Fruit fly (Drosophila melanogaster) whole organism, embryonic: Measurements from ENCODE around the gene POLDIP2.
A peak's percentile ranks its signal among the peaks of the same experiment; 100 is the strongest.

ENCODE experiments used
- BtbVII ChIP-seq: fragments of 200-800 bp; sonication (Bioruptor generic); optimal IDR thresholded peaks from 3 replicates; lab custom pipeline; 2017; ENCODE audit warnings: missing biosample characterization, mild to moderate bottlenecking, missing genetic modification characterization
- C15 ChIP-seq: fragments of 200-800 bp; sonication (Bioruptor generic); IDR thresholded peaks from 3 replicates; pipeline ENCODE4 v1.3.6; 2022; ENCODE audit warnings: missing biosample characterization, missing genetic modification characterization
- CG10565 ChIP-seq: fragments of 200-800 bp; sonication (Bioruptor generic); optimal IDR thresholded peaks from 3 replicates; lab custom pipeline; 2016; ENCODE audit warnings: missing biosample characterization, mild to moderate bottlenecking, missing genetic modification characterization
- CG11247 ChIP-seq: fragments of 200-800 bp; sonication (Bioruptor generic); IDR thresholded peaks from 2 replicates; pipeline ENCODE4 v1.3.6; 2022; ENCODE audit warnings: missing biosample characterization, missing genetic modification characterization
- CG11504 ChIP-seq: fragments of 200-800 bp; sonication (Bioruptor generic); optimal IDR thresholded peaks from 3 replicates; lab custom pipeline; 2019; ENCODE audit warnings: missing biosample characterization, mild to moderate bottlenecking, missing genetic modification characterization, moderate library complexity
- CG12236 ChIP-seq: fragments of 200-800 bp; sonication (Bioruptor generic); optimal IDR thresholded peaks from 2 replicates; lab custom pipeline; 2016; ENCODE audit warnings: missing biosample characterization, missing genetic modification characterization
- CG12769 ChIP-seq: fragments of 200-800 bp; sonication (Bioruptor generic); optimal IDR thresholded peaks from 2 replicates; lab custom pipeline; 2019; ENCODE audit warnings: missing biosample characterization, mild to moderate bottlenecking, missing genetic modification characterization, moderate library complexity
- CG13123 ChIP-seq: fragments of 200-800 bp; sonication (Bioruptor generic); optimal IDR thresholded peaks from 2 replicates; lab custom pipeline; 2016; ENCODE audit warnings: missing biosample characterization, missing genetic modification characterization
- CG15514 ChIP-seq: fragments of 200-800 bp; sonication (Bioruptor generic); optimal IDR thresholded peaks from 3 replicates; lab custom pipeline; 2017; ENCODE audit warnings: missing biosample characterization, missing genetic modification characterization, mild to moderate bottlenecking, moderate library complexity, missing genetic modification reagents
- CG15601 ChIP-seq: fragments of 200-800 bp; sonication (Bioruptor generic); optimal IDR thresholded peaks from 3 replicates; lab custom pipeline; 2019; ENCODE audit warnings: missing biosample characterization, mild to moderate bottlenecking, missing genetic modification characterization, moderate library complexity
- CG16813 ChIP-seq: fragments of 200-800 bp; sonication (Bioruptor generic); IDR thresholded peaks from 3 replicates; pipeline ENCODE4 v1.3.6; 2022; ENCODE audit warnings: missing biosample characterization, missing genetic modification characterization; ENCODE audit not compliant: partially characterized antibody
- CG17359 ChIP-seq: fragments of 200-800 bp; sonication (Bioruptor generic); optimal IDR thresholded peaks from 3 replicates; lab custom pipeline; 2018; ENCODE audit warnings: missing biosample characterization, mild to moderate bottlenecking, missing genetic modification characterization, moderate library complexity
- CG2120 ChIP-seq: fragments of 200-800 bp; sonication (Bioruptor generic); optimal IDR thresholded peaks from 3 replicates; lab custom pipeline; 2016; ENCODE audit warnings: missing biosample characterization, missing genetic modification characterization
- CG2129 ChIP-seq: fragments of 200-800 bp; sonication (Bioruptor generic); IDR thresholded peaks from 2 replicates; pipeline ENCODE4 v1.3.6; 2022; ENCODE audit warnings: missing biosample characterization, missing genetic modification characterization; ENCODE audit not compliant: partially characterized antibody
- CG4360 ChIP-seq: fragments of 200-800 bp; sonication (Bioruptor generic); IDR thresholded peaks from 2 replicates; pipeline ENCODE4 v1.3.6; 2022; ENCODE audit warnings: missing biosample characterization, missing genetic modification characterization
- CG4404 ChIP-seq: fragments of 200-800 bp; sonication (Bioruptor generic); IDR thresholded peaks from 2 replicates; pipeline ENCODE4 v1.3.6; 2022; ENCODE audit warnings: missing biosample characterization, missing genetic modification characterization
- CG6813 ChIP-seq: fragments of 200-800 bp; sonication (Bioruptor generic); optimal IDR thresholded peaks from 2 replicates; lab custom pipeline; 2017; ENCODE audit warnings: missing biosample characterization, missing genetic modification characterization, mild to moderate bottlenecking, moderate library complexity, missing genetic modification reagents
- CG7839 ChIP-seq: fragments of 200-800 bp; sonication (Bioruptor generic); optimal IDR thresholded peaks from 3 replicates; lab custom pipeline; 2018; ENCODE audit warnings: missing biosample characterization, mild to moderate bottlenecking, missing genetic modification characterization, moderate library complexity
- CG8281 ChIP-seq: fragments of 200-800 bp; sonication (Bioruptor generic); optimal IDR thresholded peaks from 2 replicates; lab custom pipeline; 2018; ENCODE audit warnings: missing biosample characterization, mild to moderate bottlenecking, missing genetic modification characterization, moderate library complexity
- CG9932 ChIP-seq: fragments of 200-800 bp; sonication (Bioruptor generic); IDR thresholded peaks from 2 replicates; pipeline ENCODE4 v1.3.6; 2022; ENCODE audit warnings: missing biosample characterization, missing genetic modification characterization
- CoRest ChIP-seq: fragments of 200-800 bp; sonication (Bioruptor generic); optimal IDR thresholded peaks from 3 replicates; lab custom pipeline; 2018; ENCODE audit warnings: missing biosample characterization, mild to moderate bottlenecking, missing genetic modification characterization, moderate library complexity
- Dbx ChIP-seq: fragments of 200-800 bp; sonication (Bioruptor generic); IDR thresholded peaks from 3 replicates; pipeline ENCODE4 v1.3.6; 2022; ENCODE audit warnings: missing biosample characterization, missing genetic modification characterization
- Dll ChIP-seq: fragments of 200-800 bp; sonication (Bioruptor generic); IDR thresholded peaks from 4 replicates; pipeline ENCODE4 v1.3.6; 2022; ENCODE audit warnings: missing biosample characterization, missing genetic modification characterization; ENCODE audit not compliant: partially characterized antibody
- Dp ChIP-seq: fragments of 200-800 bp; sonication (Bioruptor generic); optimal IDR thresholded peaks from 2 replicates; lab custom pipeline; 2018; ENCODE audit warnings: missing biosample characterization, mild to moderate bottlenecking, missing genetic modification characterization, moderate library complexity
- Ets65A ChIP-seq: fragments of 200-800 bp; sonication (Bioruptor generic); peaks from one replicate; lab custom pipeline; 2016; ENCODE audit warnings: missing biosample characterization, missing genetic modification characterization
- Fer1 ChIP-seq: fragments of 200-800 bp; sonication (Bioruptor generic); optimal IDR thresholded peaks from 2 replicates; lab custom pipeline; 2017; ENCODE audit warnings: missing biosample characterization, mild to moderate bottlenecking, missing genetic modification characterization
- Gug ChIP-seq: fragments of 200-800 bp; sonication (Bioruptor generic); IDR thresholded peaks from 4 replicates; pipeline ENCODE4 v1.3.6; 2022; ENCODE audit warnings: missing biosample characterization, missing genetic modification characterization
- HmgD ChIP-seq: fragments of 200-800 bp; sonication (Bioruptor generic); optimal IDR thresholded peaks from 3 replicates; lab custom pipeline; 2016; ENCODE audit warnings: missing biosample characterization, missing genetic modification characterization
- Med ChIP-seq: fragments of 200-800 bp; sonication (Bioruptor generic); peaks from one replicate; lab custom pipeline; 2016; ENCODE audit warnings: missing biosample characterization, missing genetic modification characterization, mild to moderate bottlenecking, inconsistent platforms, moderate library complexity
- Mes4 ChIP-seq: fragments of 200-800 bp; sonication (Bioruptor generic); optimal IDR thresholded peaks from 2 replicates; lab custom pipeline; 2016; ENCODE audit warnings: missing biosample characterization, missing genetic modification characterization
- Opbp ChIP-seq: fragments of 200-800 bp; sonication (Bioruptor generic); IDR thresholded peaks from 3 replicates; pipeline ENCODE4 v1.3.6; 2022; ENCODE audit warnings: missing biosample characterization, missing genetic modification characterization; ENCODE audit not compliant: partially characterized antibody
- Pdp1 ChIP-seq, 2 experiments: fragments of 200-800 bp; sonication (Bioruptor generic); optimal IDR thresholded peaks; 3 replicates each; lab custom pipeline; 2016; ENCODE audit warnings: missing biosample characterization in 2 of 2, missing genetic modification characterization in 2 of 2, mild to moderate bottlenecking in 1 of 2, moderate library complexity in 1 of 2
- Rx ChIP-seq: fragments of 200-800 bp; sonication (Bioruptor generic); IDR thresholded peaks from 2 replicates; pipeline ENCODE4 v1.3.6; 2022; ENCODE audit warnings: missing biosample characterization, missing genetic modification characterization
- Vsx1 ChIP-seq: fragments of 200-800 bp; sonication (Bioruptor generic); optimal IDR thresholded peaks from 2 replicates; lab custom pipeline; 2017; ENCODE audit warnings: missing biosample characterization, mild to moderate bottlenecking, missing genetic modification characterization, missing genetic modification reagents
- ato ChIP-seq: fragments of 200-800 bp; sonication (Bioruptor generic); IDR thresholded peaks from 2 replicates; pipeline ENCODE4 v1.3.6; 2022; ENCODE audit warnings: missing biosample characterization, missing genetic modification characterization; ENCODE audit not compliant: partially characterized antibody
- chn ChIP-seq: fragments of 200-800 bp; sonication (Bioruptor generic); optimal IDR thresholded peaks from 2 replicates; lab custom pipeline; 2016; ENCODE audit warnings: missing biosample characterization, missing genetic modification characterization
- dan ChIP-seq: fragments of 200-800 bp; sonication (Bioruptor generic); IDR thresholded peaks from 2 replicates; pipeline ENCODE4 v1.3.6; 2022; ENCODE audit warnings: missing biosample characterization, missing genetic modification characterization
- dmrt11E ChIP-seq: fragments of 200-800 bp; sonication (Bioruptor generic); optimal IDR thresholded peaks from 3 replicates; lab custom pipeline; 2018; ENCODE audit warnings: missing biosample characterization, mild to moderate bottlenecking, missing genetic modification characterization, moderate library complexity
- dysf ChIP-seq: fragments of 200-800 bp; sonication (Bioruptor generic); IDR thresholded peaks from 3 replicates; pipeline ENCODE4 v1.3.6; 2022; ENCODE audit warnings: missing biosample characterization, missing genetic modification characterization
- gfzf ChIP-seq: fragments of 200-800 bp; sonication (Bioruptor generic); optimal IDR thresholded peaks from 2 replicates; lab custom pipeline; 2016; ENCODE audit warnings: missing biosample characterization, mild to moderate bottlenecking, missing genetic modification characterization, moderate library complexity
- gt ChIP-seq: fragments of 200-800 bp; sonication (Bioruptor generic); IDR thresholded peaks from 2 replicates; pipeline ENCODE4 v1.3.6; 2022; ENCODE audit warnings: missing biosample characterization, missing genetic modification characterization
- insv ChIP-seq, 2 experiments: fragments of 200-800 bp; sonication (Bioruptor generic); optimal IDR thresholded peaks; 3 replicates each; lab custom pipeline; 2016 to 2018; ENCODE audit warnings: missing biosample characterization in 2 of 2, missing genetic modification characterization in 2 of 2
- lab ChIP-seq: fragments of 200-800 bp; sonication (Bioruptor generic); optimal IDR thresholded peaks from 3 replicates; lab custom pipeline; 2017; ENCODE audit warnings: missing biosample characterization, missing genetic modification characterization, mild to moderate bottlenecking, moderate library complexity, missing genetic modification reagents
- mam ChIP-seq: fragments of 200-800 bp; sonication (Bioruptor generic); optimal IDR thresholded peaks from 3 replicates; lab custom pipeline; 2016; ENCODE audit warnings: missing biosample characterization, missing genetic modification characterization
- prd ChIP-seq, 3 experiments: fragments of >200 bp in 2 of 3; fragments of 200-800 bp in 1 of 3; sonication (Bioruptor generic) in 1 of 3; optimal IDR thresholded peaks in 2 of 3; IDR thresholded peaks in 1 of 3; 2 replicates in 2 of 3; 3 replicates in 1 of 3; pipeline versions ENCODE4 v1.3.6 to Lab custom; 2017 to 2022; ENCODE audit warnings: missing biosample characterization in 1 of 3, missing genetic modification characterization in 1 of 3
- row ChIP-seq: fragments of 200-800 bp; sonication (Bioruptor generic); IDR thresholded peaks from 3 replicates; pipeline ENCODE4 v1.3.6; 2022; ENCODE audit warnings: missing biosample characterization, missing genetic modification characterization
- salm ChIP-seq: fragments of 200-800 bp; sonication (Bioruptor generic); optimal IDR thresholded peaks from 2 replicates; lab custom pipeline; 2018; ENCODE audit warnings: missing biosample characterization, mild to moderate bottlenecking, missing genetic modification characterization
- slbo ChIP-seq: fragments of 200-800 bp; sonication (Bioruptor generic); IDR thresholded peaks from 2 replicates; pipeline ENCODE4 v1.3.6; 2022; ENCODE audit warnings: missing biosample characterization, missing genetic modification characterization
- trem ChIP-seq: fragments of 200-800 bp; optimal IDR thresholded peaks from 3 replicates; lab custom pipeline; 2019; ENCODE audit warnings: missing biosample characterization, mild to moderate bottlenecking, missing genetic modification characterization, moderate library complexity

Gene POLDIP2

DNA sequence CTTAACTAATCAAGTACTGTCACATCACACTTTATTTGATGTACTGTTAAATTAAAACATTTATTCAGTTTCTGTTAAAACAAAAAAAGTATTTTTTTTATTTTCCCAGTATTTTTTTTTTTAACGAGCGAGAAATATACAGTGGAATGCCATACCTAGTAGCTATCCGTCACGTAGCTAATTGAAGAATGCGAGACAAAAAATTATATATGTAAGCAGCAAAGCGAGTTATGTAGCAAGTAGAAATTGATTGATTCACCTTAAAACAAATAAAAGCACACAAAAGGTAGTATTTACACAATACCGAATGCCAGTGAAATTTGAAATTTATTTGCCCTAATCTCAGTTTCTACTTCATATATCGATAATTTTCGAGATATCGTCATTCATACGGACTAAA lies 28.8 kb upstream of the POLDIP2 start (continued):
- TF ChIP-seq Dll (0 out of 4 replicates have a peak, but pooled peaks have one; percentile 30), dmrt11E (tag; lab: Kevin White, UChicago) (peak; percentile 21), CG15601 (no peak), CG16813 (peak; percentile 43), CG17359 (peak; percentile 58), HmgD (GFP tag; lab: Kevin White, UChicago) (peak; percentile 63), Ets65A (GFP tag; lab: Kevin White, UChicago) (peak; percentile 62), Dp (GFP tag; lab: Kevin White, UChicago) (peak; percentile 30), salm (tag; lab: Kevin White, UChicago) (no peak), CG7839 (tag; lab: Kevin White, UChicago) (peak; percentile 30), CG8281 (no peak), CG11504 (tag; lab: Kevin White, UChicago) (peak; percentile 39), CG10565 (GFP tag; lab: Kevin White, UChicago) (no peak), trem (tag; lab: Kevin White, UChicago) (peak; percentile 27)

DNA sequence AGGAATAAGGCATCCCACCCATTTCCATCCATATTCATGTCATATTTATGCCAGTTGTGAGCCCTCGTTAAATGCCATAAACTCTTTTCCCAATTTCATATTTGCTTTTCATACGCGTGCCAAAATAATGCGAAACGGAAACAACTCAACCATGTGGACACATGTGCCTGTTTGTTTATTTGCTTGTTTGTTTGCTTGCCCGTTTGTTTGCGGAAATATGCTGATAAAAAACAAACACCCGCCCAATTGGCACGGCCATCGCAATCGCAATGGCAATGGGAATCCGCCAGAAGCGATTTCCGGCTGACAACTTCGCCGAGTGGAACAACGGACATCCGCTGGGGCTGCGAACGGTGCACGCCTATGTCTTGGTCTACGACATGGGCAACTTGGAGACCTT lies 13.2 kb upstream of the POLDIP2 start:
- TF ChIP-seq BtbVII (peak; percentile 23), chn (GFP tag; lab: Kevin White, UChicago) (no peak), Pdp1 (GFP tag; optimal IDR thresholded peaks at IDR 0.05; lab: Kevin White, UChicago) (no peak), dan (GFP tag; lab: Robert Waterston, UW) (no peak), row (GFP tag; lab: Robert Waterston, UW) (no peak), CG2129 (GFP tag; lab: Robert Waterston, UW) (no peak), Fer1 (GFP tag; lab: Kevin White, UChicago) (peak; percentile 4), CG4360 (GFP tag; lab: Robert Waterston, UW) (no peak), prd (optimal IDR thresholded peaks at IDR 0.05; lab: Kevin White, UChicago) (no peak), prd (GFP tag; IDR thresholded peaks at IDR 0.05; lab: Robert Waterston, UW) (peak; percentile 38; the same call in 1 of the 3 replicates), CG15514 (peak; percentile 5), gfzf (GFP tag; lab: Kevin White, UChicago) (no peak), Gug (no peak), CG9932 (GFP tag; lab: Robert Waterston, UW) (peak; percentile 21; the same call in 1 of the 2 replicates), CG12769 (no peak), gt (no peak), CG10565 (GFP tag; lab: Kevin White, UChicago) (no peak), lab (GFP tag; lab: Kevin White, UChicago) (peak; percentile 51), insv (GFP tag; optimal IDR thresholded peaks at IDR 0.05; lab: Kevin White, UChicago) (no peak), CG11247 (GFP tag; lab: Robert Waterston, UW) (0 out of 2 replicates have a peak, but pooled peaks have one; percentile 26), dysf (GFP tag; lab: Robert Waterston, UW) (no peak), CG4404 (GFP tag; lab: Robert Waterston, UW) (no peak), CG6813 (GFP tag; lab: Kevin White, UChicago) (peak; percentile 12), ato (GFP tag; lab: Robert Waterston, UW) (no peak), C15 (GFP tag; lab: Robert Waterston, UW) (no peak), Dbx (GFP tag; lab: Robert Waterston, UW) (peak; percentile 37; the same call in 1 of the 3 replicates), Mes4 (GFP tag; lab: Kevin White, UChicago) (no peak), CG12236 (GFP tag; lab: Kevin White, UChicago) (no peak), CG13123 (GFP tag; lab: Kevin White, UChicago) (no peak), Med (GFP tag; lab: Kevin White, UChicago) (peak; percentile 81), CG2120 (GFP tag; lab: Kevin White, UChicago) (peak; percentile 26), CoRest (tag; lab: Kevin White, UChicago) (no peak), Rx (GFP tag; lab: Robert Waterston, UW) (no peak), mam (GFP tag; lab: Kevin White, UChicago) (no peak), Opbp (GFP tag; lab: Robert Waterston, UW) (no peak), Vsx1 (GFP tag; lab: Kevin White, UChicago) (no peak), slbo (GFP tag; lab: Robert Waterston, UW) (no peak)
